Fruit fly (Drosophila melanogaster): ENCODE measurements around the gene Aven.

Aven gene

DNA sequence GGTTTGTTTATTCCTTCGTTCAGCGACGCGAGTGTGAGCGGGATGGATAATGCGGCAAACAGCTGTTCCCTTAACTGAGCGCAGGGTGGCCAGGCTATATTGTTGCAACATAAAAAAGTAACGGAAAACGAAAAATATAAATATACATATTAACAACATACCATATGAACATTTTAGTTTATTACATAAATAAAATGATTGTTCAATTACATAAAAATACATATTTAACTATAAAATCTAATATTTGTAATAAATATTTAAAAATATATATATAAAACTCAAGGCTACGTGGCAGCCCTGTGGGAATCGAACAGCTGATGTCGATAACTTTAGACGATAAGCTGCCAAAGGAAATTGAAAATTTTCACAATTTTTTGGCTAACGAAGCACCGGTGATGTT lies at the start of gene Aven, which contains the start of gene CG2540 (continued):
- TF ChIP-seq Myb (GFP tag; optimal IDR thresholded peaks at IDR 0.05), result no peak
- TF ChIP-seq Dip3 (GFP tag; optimal IDR thresholded peaks at IDR 0.05), result no peak
- TF ChIP-seq btn (GFP tag; optimal IDR thresholded peaks at IDR 0.05), result no peak
- peak; percentile 89 for TF ChIP-seq CG13775 (GFP tag; optimal IDR thresholded peaks at IDR 0.05)
- TF ChIP-seq gsb (GFP tag; IDR thresholded peaks at IDR 0.05), result 0 out of 2 replicates have a peak, but pooled peaks have one; percentile 34
- no peak for TF ChIP-seq CG2889 (GFP tag; IDR thresholded peaks at IDR 0.05)
- peak; percentile 44 for TF ChIP-seq CG12219 (GFP tag; optimal IDR thresholded peaks at IDR 0.05)
- peak; percentile 4 for TF ChIP-seq Dp (GFP tag; optimal IDR thresholded peaks at IDR 0.05)
- peak; percentile 68 for TF ChIP-seq ara (GFP tag; IDR thresholded peaks at IDR 0.05)
- peak; percentile 80 for TF ChIP-seq CG34376 (GFP tag; optimal IDR thresholded peaks at IDR 0.05)
- peak; percentile 83; the same call in 1 of the 2 replicates for TF ChIP-seq vvl (GFP tag; IDR thresholded peaks at IDR 0.05)
- peak; percentile 89 for TF ChIP-seq CG15696 (tag; optimal IDR thresholded peaks at IDR 0.05)
- peak; percentile 52 for TF ChIP-seq CG1602 (GFP tag; optimal IDR thresholded peaks at IDR 0.05)
- TF ChIP-seq gcm (GFP tag; optimal IDR thresholded peaks at IDR 0.05), result peak; percentile 88
- TF ChIP-seq Chrac-16 (GFP tag; optimal IDR thresholded peaks at IDR 0.05), result peak; percentile 56
- no peak for TF ChIP-seq mam (GFP tag; optimal IDR thresholded peaks at IDR 0.05)
- no peak for TF ChIP-seq Poxn (GFP tag; IDR thresholded peaks at IDR 0.05)
- TF ChIP-seq Mad (GFP tag; optimal IDR thresholded peaks at IDR 0.05), result no peak
- TF ChIP-seq nom (GFP tag; optimal IDR thresholded peaks at IDR 0.05), result peak; percentile 20
- TF ChIP-seq CG2129 (GFP tag; IDR thresholded peaks at IDR 0.05; ENCODE audit: partially characterized antibody), result no peak
- TF ChIP-seq Hey (tag; optimal IDR thresholded peaks at IDR 0.05), result peak; percentile 1
- TF ChIP-seq CG1603 (tag; optimal IDR thresholded peaks at IDR 0.05), result peak; percentile 0
- TF ChIP-seq CG33213 (GFP tag; optimal IDR thresholded peaks at IDR 0.05), result no peak
- peak; percentile 80 for TF ChIP-seq Hand (GFP tag; optimal IDR thresholded peaks at IDR 0.05)
- TF ChIP-seq CG9932 (GFP tag; IDR thresholded peaks at IDR 0.05), result peak; percentile 75
- TF ChIP-seq prd (optimal IDR thresholded peaks at IDR 0.05), result no peak
- TF ChIP-seq prd (GFP tag; IDR thresholded peaks at IDR 0.05), result peak; percentile 63

DNA sequence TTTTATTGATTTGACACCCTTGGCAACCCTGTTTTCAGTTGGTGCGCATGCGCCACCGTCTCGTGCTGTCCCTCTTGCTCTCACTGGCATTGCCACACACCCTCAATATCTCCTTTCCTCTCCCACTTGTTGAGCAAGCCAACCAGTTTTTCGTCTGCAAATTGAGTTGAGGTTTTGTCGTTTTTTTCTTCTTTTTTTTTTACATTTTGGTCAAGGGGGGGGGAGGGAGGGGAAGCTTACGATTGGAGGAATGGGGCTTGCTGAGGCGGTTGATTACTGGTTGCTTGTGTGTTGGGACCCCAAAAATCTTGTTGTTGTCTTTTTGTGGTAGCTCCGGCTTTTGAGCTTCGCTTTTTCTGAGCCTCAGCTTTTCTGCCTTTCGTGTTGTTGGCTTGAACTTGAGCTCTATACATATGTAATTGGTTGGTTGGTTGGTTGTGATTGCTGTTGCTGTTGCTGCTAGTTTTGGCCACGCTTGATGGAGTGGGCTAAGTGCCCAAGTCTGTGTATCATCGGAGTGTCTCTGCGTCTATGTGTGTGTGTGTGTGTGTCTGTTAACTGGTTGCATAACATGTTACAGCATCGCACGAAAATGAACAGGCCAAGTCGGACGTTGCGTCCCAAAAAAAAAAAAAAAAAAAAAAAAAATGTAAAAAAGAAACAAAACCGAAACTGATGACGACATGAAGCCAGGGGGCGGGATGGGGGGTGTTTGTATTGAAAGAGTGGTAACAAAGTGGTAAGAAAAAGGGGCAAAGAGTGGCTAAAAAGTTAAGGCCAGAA lies 47.3 kb upstream of the Aven start:
- TF ChIP-seq dimm (GFP tag; IDR thresholded peaks at IDR 0.05), result no peak
- TF ChIP-seq Sry-δ (GFP tag; optimal IDR thresholded peaks at IDR 0.05), result no peak
- no peak for TF ChIP-seq CG17385 (GFP tag; optimal IDR thresholded peaks at IDR 0.05)
- TF ChIP-seq CG2875 (GFP tag; optimal IDR thresholded peaks at IDR 0.05), result no peak
- peak; percentile 46 for TF ChIP-seq CG15269 (tag; optimal IDR thresholded peaks at IDR 0.05)
- TF ChIP-seq CG1024 (GFP tag; IDR thresholded peaks at IDR 0.05), result no peak
- TF ChIP-seq sima (GFP tag; optimal IDR thresholded peaks at IDR 0.05), result no peak
- TF ChIP-seq CG10321 (GFP tag; IDR thresholded peaks at IDR 0.05), result peak; percentile 59
- TF ChIP-seq sisA (GFP tag; IDR thresholded peaks at IDR 0.05), result no peak
- TF ChIP-seq Nf-YB (GFP tag; optimal IDR thresholded peaks at IDR 0.05), result peak; percentile 54
- no peak for TF ChIP-seq BtbVII (GFP tag; optimal IDR thresholded peaks at IDR 0.05)
- TF ChIP-seq emc (GFP tag; optimal IDR thresholded peaks at IDR 0.05), result no peak
- TF ChIP-seq CG2129 (GFP tag; IDR thresholded peaks at IDR 0.05; ENCODE audit: partially characterized antibody), result no peak
- peak; percentile 75 for TF ChIP-seq crol (GFP tag; IDR thresholded peaks at IDR 0.05)
- TF ChIP-seq CG32772 (GFP tag; IDR thresholded peaks at IDR 0.05), result peak; percentile 49
- TF ChIP-seq bsh (GFP tag; optimal IDR thresholded peaks at IDR 0.05), result peak in 1 of 2 experiments; percentile 69
- TF ChIP-seq vnd (GFP tag; IDR thresholded peaks at IDR 0.05; ENCODE audit: partially characterized antibody), result no peak
- TF ChIP-seq CG17912 (GFP tag; optimal IDR thresholded peaks at IDR 0.05), result no peak
- no peak for TF ChIP-seq CG13424 (tag; optimal IDR thresholded peaks at IDR 0.05)
- peak; percentile 80; the same call in 2 of the 4 replicates for TF ChIP-seq chinmo (GFP tag; IDR thresholded peaks at IDR 0.05; ENCODE audit: partially characterized antibody)
- TF ChIP-seq CG14965 (GFP tag; optimal IDR thresholded peaks at IDR 0.05; ENCODE audit: borderline replicate concordance), result no peak
- TF ChIP-seq CG18764 (GFP tag; optimal IDR thresholded peaks at IDR 0.05), result no peak
- no peak for TF ChIP-seq stwl (tag; optimal IDR thresholded peaks at IDR 0.05)
- no peak for TF ChIP-seq Deaf1 (tag; optimal IDR thresholded peaks at IDR 0.05)
